Worm (Caenorhabditis elegans): Measurements from ENCODE around the gene Y57A10C.8.

ce11 chrII:12408717-12409116 is 20.9 kb downstream of the Y57A10C.8 start, which contains the start of gene sre-31:
- TF ChIP-seq ham-2 (GFP tag; optimal IDR thresholded peaks at IDR 0.05) = no peak
- no peak for TF ChIP-seq lsy-2 (tag; optimal IDR thresholded peaks at IDR 0.05)
- TF ChIP-seq nhr-76 (tag; optimal IDR thresholded peaks at IDR 0.05) = no peak
- TF ChIP-seq zip-8 (tag; optimal IDR thresholded peaks at IDR 0.05) = no peak
- no peak for TF ChIP-seq pha-4 (tag; optimal IDR thresholded peaks at IDR 0.05)
- no peak for TF ChIP-seq unc-62 (GFP tag; optimal IDR thresholded peaks at IDR 0.05)
- no peak for TF ChIP-seq nhr-237 (tag; optimal IDR thresholded peaks at IDR 0.05)
- no peak for TF ChIP-seq nhr-12 (tag; optimal IDR thresholded peaks at IDR 0.05)
- no peak for TF ChIP-seq mep-1 (tag; optimal IDR thresholded peaks at IDR 0.05)
- no peak for TF ChIP-seq M03D4.4 (tag; optimal IDR thresholded peaks at IDR 0.05)
- no peak for TF ChIP-seq mab-5 (tag; optimal IDR thresholded peaks at IDR 0.05)
- TF ChIP-seq cnd-1 (tag; optimal IDR thresholded peaks at IDR 0.05) = no peak
- no peak for TF ChIP-seq elt-3 (tag; optimal IDR thresholded peaks at IDR 0.05)

Measured in whole organism, mixed stage, embryonic.